Fruit fly (Drosophila melanogaster) whole organism, pupa: ENCODE results near the gene CG2652.
A peak's percentile ranks its signal among the peaks of the same experiment; 100 is the strongest.

Source experiments
- CG17806 ChIP-seq: fragments of 200-800 bp; sonication (Bioruptor generic); optimal IDR thresholded peaks from 2 replicates; lab custom pipeline; 2018; ENCODE audit warnings: missing biosample characterization, mild to moderate bottlenecking, missing genetic modification characterization, moderate library complexity
- EcR ChIP-seq: fragments of 200-800 bp; sonication (Bioruptor generic); optimal IDR thresholded peaks from 3 replicates; lab custom pipeline; 2019; ENCODE audit warnings: missing biosample characterization, missing genetic modification characterization, mild to moderate bottlenecking, moderate library complexity, missing genetic modification reagents
- Pif1A ChIP-seq: fragments of 200-800 bp; sonication (Bioruptor generic); optimal IDR thresholded peaks from 3 replicates; lab custom pipeline; 2016; ENCODE audit warnings: missing biosample characterization, missing genetic modification characterization

- TF ChIP-seq CG17806 (tag; lab: Kevin White, UChicago) (no peak), Pif1A (GFP tag; lab: Kevin White, UChicago) (peak; percentile 10), EcR (GFP tag; lab: Kevin White, UChicago) (no peak)
These were observed 33.8 kb downstream of the CG2652 start for dm6 chrX:2648959-2649358.
